Worm (Caenorhabditis elegans): ENCODE results near the gene gldi-8.
A peak's percentile ranks its signal among the peaks of the same experiment; 100 is the strongest.

Gene gldi-8

ce11 chrIII:12549657-12550056 lies 49.9 kb downstream of the gldi-8 start:
- TF ChIP-seq sma-3 (GFP tag; optimal IDR thresholded peaks at IDR 0.05) (peak; percentile 76), ZK546.5 (tag; optimal IDR thresholded peaks at IDR 0.05) (no peak), lin-13 (GFP tag; optimal IDR thresholded peaks at IDR 0.05) (peak; percentile 22), mbf-1 (tag; optimal IDR thresholded peaks at IDR 0.05) (no peak), dmd-4 (tag; optimal IDR thresholded peaks at IDR 0.05) (no peak), nhr-129 (tag; optimal IDR thresholded peaks at IDR 0.05) (peak; percentile 64), Y55F3AM.14 (GFP tag; optimal IDR thresholded peaks at IDR 0.05) (peak; percentile 82), ztf-4 (tag; optimal IDR thresholded peaks at IDR 0.05) (peak; percentile 74), nhr-23 (tag; optimal IDR thresholded peaks at IDR 0.05) (no peak), F13H6.1 (tag; optimal IDR thresholded peaks at IDR 0.05) (peak; percentile 62), elt-1 (tag; optimal IDR thresholded peaks at IDR 0.05) (no peak), C34F6.9 (tag; optimal IDR thresholded peaks at IDR 0.05) (peak; percentile 23), egl-27 (tag; optimal IDR thresholded peaks at IDR 0.05) (peak; percentile 33), elt-3 (tag; optimal IDR thresholded peaks at IDR 0.05) (no peak), ztf-11 (tag; optimal IDR thresholded peaks at IDR 0.05) (no peak), snpc-4 (tag; optimal IDR thresholded peaks at IDR 0.05) (no peak), lsy-2 (tag; optimal IDR thresholded peaks at IDR 0.05) (peak in 1 of 2 experiments; percentile 69), ztf-1 (GFP tag; conservative IDR thresholded peaks at IDR 0.05) (no peak), nhr-21 (tag; optimal IDR thresholded peaks at IDR 0.05) (peak; percentile 95), fos-1 (tag; optimal IDR thresholded peaks at IDR 0.05) (peak; percentile 81), blmp-1 (tag; optimal IDR thresholded peaks at IDR 0.05; ENCODE audit: insufficient read depth) (peak; percentile 85), sem-4 (tag; optimal IDR thresholded peaks at IDR 0.05) (peak; percentile 70), nhr-237 (tag; optimal IDR thresholded peaks at IDR 0.05) (no peak), nhr-25 (tag; optimal IDR thresholded peaks at IDR 0.05) (peak; percentile 82), nhr-6 (tag; optimal IDR thresholded peaks at IDR 0.05) (peak; percentile 67), mdl-1 (tag; optimal IDR thresholded peaks at IDR 0.05) (peak in 1 of 2 experiments; percentile 63), crh-2 (tag; optimal IDR thresholded peaks at IDR 0.05) (peak; percentile 82), nhr-10 (tag; optimal IDR thresholded peaks at IDR 0.05) (no peak), sma-9 (GFP tag; optimal IDR thresholded peaks at IDR 0.05) (peak; percentile 86), sma-9 (tag; optimal IDR thresholded peaks at IDR 0.05) (no peak), gmeb-1 (tag; optimal IDR thresholded peaks at IDR 0.05) (peak; percentile 84)

DNA sequence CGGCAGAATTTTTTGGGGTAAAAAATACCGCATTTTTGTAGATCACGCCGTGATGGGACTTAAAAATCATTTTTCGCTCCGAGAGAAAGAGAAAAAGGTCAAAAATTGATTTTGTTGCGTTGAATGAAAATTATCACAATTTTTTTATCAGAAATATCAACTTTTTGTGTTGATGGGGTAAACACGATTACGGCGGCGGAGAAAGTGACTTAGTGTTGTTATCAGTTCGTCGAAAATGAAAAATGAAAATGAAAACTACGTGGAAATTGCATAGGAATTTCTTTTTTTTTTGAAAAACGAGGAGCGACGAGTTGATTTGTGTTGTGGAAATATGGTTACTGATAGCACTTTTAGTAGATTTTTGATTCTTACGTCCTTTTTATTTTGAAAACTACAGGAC lies 51.1 kb downstream of the gldi-8 start:
- TF ChIP-seq fos-1 (tag; optimal IDR thresholded peaks at IDR 0.05) (peak; percentile 86), lin-13 (GFP tag; optimal IDR thresholded peaks at IDR 0.05) (no peak), snpc-4 (tag; optimal IDR thresholded peaks at IDR 0.05) (no peak), crh-2 (tag; optimal IDR thresholded peaks at IDR 0.05) (peak; percentile 57), unc-39 (tag; optimal IDR thresholded peaks at IDR 0.05) (no peak), alr-1 (tag; optimal IDR thresholded peaks at IDR 0.05) (no peak), lin-39 (tag; optimal IDR thresholded peaks at IDR 0.05) (no peak), nhr-11 (tag; optimal IDR thresholded peaks at IDR 0.05) (no peak), lsy-2 (tag; optimal IDR thresholded peaks at IDR 0.05) (no peak), sma-9 (GFP tag; optimal IDR thresholded peaks at IDR 0.05) (peak; percentile 5), sma-9 (tag; optimal IDR thresholded peaks at IDR 0.05) (no peak), unc-62 (GFP tag; optimal IDR thresholded peaks at IDR 0.05) (no peak), lin-11 (tag; optimal IDR thresholded peaks at IDR 0.05) (no peak), ama-1 (optimal IDR thresholded peaks at IDR 0.05) (no peak), nhr-10 (tag; optimal IDR thresholded peaks at IDR 0.05) (no peak), C34F6.9 (tag; optimal IDR thresholded peaks at IDR 0.05) (no peak), mab-5 (tag; optimal IDR thresholded peaks at IDR 0.05) (no peak), blmp-1 (tag; optimal IDR thresholded peaks at IDR 0.05; ENCODE audit: insufficient read depth) (peak; percentile 35), sma-3 (GFP tag; optimal IDR thresholded peaks at IDR 0.05) (peak; percentile 31)

All from whole organism, L2 larva.